Fruit fly (Drosophila melanogaster): Measurements from ENCODE around the gene PRY.
"Not testable (repeated sequence)": the region's sequence is repeated elsewhere in the genome, so short reads cannot be mapped to it uniquely, and the experiment has no call there.

Gene PRY

dm6 chrY:191920-192319 is at the start of gene PRY:
Gene PRY (minus strand): TSS chrY:192020.
- TF ChIP-seq Sin3A (optimal IDR thresholded peaks at IDR 0.05) (no peak), insv (optimal IDR thresholded peaks at IDR 0.05) (no peak), h (optimal IDR thresholded peaks at IDR 0.05) (no peak), ttk (optimal IDR thresholded peaks at IDR 0.05) (no peak), Myc (optimal IDR thresholded peaks at IDR 0.05) (no peak), psq (optimal IDR thresholded peaks at IDR 0.05) (no peak)

DNA sequence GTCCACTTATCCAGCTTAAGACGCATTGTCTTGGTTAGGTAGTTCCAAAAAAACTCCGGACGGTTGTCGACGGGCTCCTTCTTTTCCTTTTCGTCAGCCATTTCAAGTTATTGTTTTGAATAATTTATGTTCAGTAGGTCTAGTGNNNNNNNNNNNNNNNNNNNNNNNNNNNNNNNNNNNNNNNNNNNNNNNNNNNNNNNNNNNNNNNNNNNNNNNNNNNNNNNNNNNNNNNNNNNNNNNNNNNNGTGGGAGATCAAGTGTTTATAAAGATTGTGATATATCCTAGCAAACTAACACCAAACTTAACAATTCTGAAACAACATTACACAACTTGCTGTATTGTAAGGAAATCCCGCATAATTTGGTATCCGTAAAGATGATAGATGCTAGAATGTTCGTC is 54.4 kb downstream of the PRY start, which contains the start of gene kl-5:
Gene kl-5, minus strand, starts transcription at position 101 of the 400 bp plus-strand sequence.
- TF ChIP-seq Sin3A, insv, ttk (optimal IDR thresholded peaks at IDR 0.05): not testable (repeated sequence)

Measured in Kc167 (cell line).